Worm (Caenorhabditis elegans) whole organism, L4 larva: Measurements from ENCODE around the gene lec-12.

Source experiments
- aly-2 ChIP-seq: sonication (generic microtip); optimal IDR thresholded peaks from 2 replicates; lab custom pipeline; 2018; ENCODE audit warnings: missing biosample characterization, missing genetic modification characterization
- ama-1 ChIP-seq: fragments of 150-350 bp; optimal IDR thresholded peaks from 2 replicates; lab custom pipeline; 2014; ENCODE audit warnings: inconsistent platforms, mixed read lengths
- daf-19 ChIP-seq: fragments of 200-800 bp; sonication (Bioruptor generic); conservative IDR thresholded peaks from 2 replicates; pipeline ENCODE4 v1.3.6; 2022; ENCODE audit warnings: missing genetic modification characterization, missing compliant biosample characterization
- egl-27 ChIP-seq: sonication (generic microtip); optimal IDR thresholded peaks from 3 replicates; lab custom pipeline; 2017; ENCODE audit warnings: missing biosample characterization, missing genetic modification reagents, missing genetic modification characterization
- fkh-10 ChIP-seq: fragments of 150-350 bp; optimal IDR thresholded peaks from 2 replicates; lab custom pipeline; 2014; ENCODE audit warnings: missing biosample characterization, missing genetic modification reagents, missing genetic modification characterization
- fos-1 ChIP-seq: fragments of 150-350 bp; optimal IDR thresholded peaks from 2 replicates; lab custom pipeline; 2014; ENCODE audit warnings: missing biosample characterization, missing genetic modification characterization
- lim-7 ChIP-seq: fragments of 200-800 bp; sonication (Bioruptor generic); IDR thresholded peaks from 2 replicates; pipeline ENCODE4 v1.3.6; 2022; ENCODE audit warnings: missing genetic modification characterization, missing compliant biosample characterization
- lin-29 ChIP-seq: fragments of 200-800 bp; sonication (Bioruptor generic); IDR thresholded peaks from 2 replicates; pipeline ENCODE4 v1.3.6; 2022; ENCODE audit warnings: missing genetic modification reagents, missing genetic modification characterization, missing compliant biosample characterization
- nhr-28 ChIP-seq: fragments of 150-350 bp; optimal IDR thresholded peaks from 2 replicates; lab custom pipeline; 2014; ENCODE audit warnings: missing biosample characterization, missing genetic modification characterization
- nhr-48 ChIP-seq: sonication (generic microtip); optimal IDR thresholded peaks from 2 replicates; lab custom pipeline; 2016; ENCODE audit warnings: mild to moderate bottlenecking, missing genetic modification characterization, missing compliant biosample characterization
- unc-39 ChIP-seq: sonication (generic microtip); optimal IDR thresholded peaks from 2 replicates; lab custom pipeline; 2017; ENCODE audit warnings: missing biosample characterization, missing genetic modification characterization
- unc-62 ChIP-seq, 3 experiments: fragments of 150-350 bp in 1 of 3; sonication (generic microtip); optimal IDR thresholded peaks in 2 of 3; peaks in 1 of 3; 1 replicate in 1 of 3; 2 replicates in 2 of 3; lab custom pipeline; 2014 to 2017; ENCODE audit warnings: missing biosample characterization in 3 of 3, missing genetic modification characterization in 3 of 3, missing genetic modification reagents in 3 of 3, missing genotype in 1 of 3
- ztf-11 ChIP-seq: fragments of 150-350 bp; optimal IDR thresholded peaks from 2 replicates; lab custom pipeline; 2014; ENCODE audit warnings: missing biosample characterization, missing genetic modification characterization

- TF ChIP-seq lin-29 (GFP tag; lab: Robert Waterston, UW) (no peak), nhr-28 (tag; lab: Kevin White, UChicago) (no peak), ama-1 (lab: Kevin White, UChicago) (no peak), daf-19 (GFP tag; lab: Robert Waterston, UW) (no peak), aly-2 (tag; lab: Kevin White, UChicago) (no peak), unc-39 (tag; lab: Kevin White, UChicago) (no peak), egl-27 (tag; lab: Kevin White, UChicago) (no peak), lim-7 (GFP tag; lab: Robert Waterston, UW) (no peak), nhr-48 (no peak), ztf-11 (no peak), fkh-10 (GFP tag; lab: Kevin White, UChicago) (peak; percentile 39), fos-1 (tag; lab: Kevin White, UChicago) (no peak), unc-62 (GFP tag; optimal IDR thresholded peaks at IDR 0.05 in 1 of 2; lab: Kevin White, UChicago) (peak in 1 of 2 experiments; percentile 45), unc-62 (tag; optimal IDR thresholded peaks at IDR 0.05; lab: Kevin White, UChicago) (no peak)
Measured at ce11 chrV:185694-186217, 18.4 kb upstream of the lec-12 start, which contains the start of gene arid-1.
